Worm (Caenorhabditis elegans) whole organism, L2 larva: ENCODE measurements around the gene F42C5.6.
A peak's percentile ranks its signal among the peaks of the same experiment; 100 is the strongest.

Experiments used
- C34F6.9 ChIP-seq: fragments of 150-350 bp; optimal IDR thresholded peaks from 2 replicates; lab custom pipeline; 2014; ENCODE audit warnings: missing biosample characterization, missing genetic modification characterization
- F13H6.1 ChIP-seq: sonication (generic microtip); optimal IDR thresholded peaks from 2 replicates; lab custom pipeline; 2016; ENCODE audit warnings: missing genetic modification characterization, missing compliant biosample characterization
- R02D3.7 ChIP-seq: fragments of 150-350 bp; optimal IDR thresholded peaks from 2 replicates; lab custom pipeline; 2014; ENCODE audit warnings: missing biosample characterization, missing genetic modification characterization
- ZK546.5 ChIP-seq: sonication (generic microtip); optimal IDR thresholded peaks from 2 replicates; lab custom pipeline; 2017; ENCODE audit warnings: missing biosample characterization, missing genetic modification characterization
- alr-1 ChIP-seq: fragments of 150-350 bp; optimal IDR thresholded peaks from 2 replicates; lab custom pipeline; 2014; ENCODE audit warnings: missing biosample characterization, missing genetic modification characterization
- crh-2 ChIP-seq: sonication (generic microtip); optimal IDR thresholded peaks from 2 replicates; lab custom pipeline; 2017; ENCODE audit warnings: missing biosample characterization, missing genetic modification characterization
- dmd-4 ChIP-seq: sonication (generic microtip); optimal IDR thresholded peaks from 2 replicates; lab custom pipeline; 2017; ENCODE audit warnings: missing biosample characterization, missing genetic modification characterization
- egl-27 ChIP-seq: sonication (generic microtip); optimal IDR thresholded peaks from 3 replicates; lab custom pipeline; 2017; ENCODE audit warnings: missing biosample characterization, missing genetic modification reagents, missing genetic modification characterization
- elt-1 ChIP-seq: fragments of 150-350 bp; optimal IDR thresholded peaks from 2 replicates; lab custom pipeline; 2014; ENCODE audit warnings: missing biosample characterization, missing genetic modification characterization
- fos-1 ChIP-seq: fragments of 150-350 bp; optimal IDR thresholded peaks from 2 replicates; lab custom pipeline; 2014; ENCODE audit warnings: missing biosample characterization, missing genetic modification characterization
- gmeb-1 ChIP-seq: fragments of 150-350 bp; optimal IDR thresholded peaks from 2 replicates; lab custom pipeline; 2014; ENCODE audit warnings: missing biosample characterization, missing genetic modification characterization
- lin-11 ChIP-seq: fragments of 150-350 bp; sonication (generic microtip); optimal IDR thresholded peaks from 2 replicates; lab custom pipeline; 2014; ENCODE audit warnings: missing biosample characterization, missing genetic modification characterization, inconsistent platforms, mixed read lengths
- lin-13 ChIP-seq: fragments of 150-350 bp; optimal IDR thresholded peaks from 2 replicates; lab custom pipeline; 2014; ENCODE audit warnings: missing biosample characterization, missing genetic modification reagents, missing genetic modification characterization
- lsy-2 ChIP-seq, 2 experiments: fragments of 150-350 bp in 1 of 2; sonication (generic microtip) in 1 of 2; optimal IDR thresholded peaks; 2 replicates each; lab custom pipeline; 2014 to 2017; ENCODE audit warnings: missing biosample characterization in 2 of 2, missing genetic modification characterization in 2 of 2
- mbf-1 ChIP-seq: sonication (generic microtip); optimal IDR thresholded peaks from 2 replicates; lab custom pipeline; 2017; ENCODE audit warnings: missing biosample characterization, missing genetic modification characterization
- mdl-1 ChIP-seq, 2 experiments: fragments of 150-350 bp in 1 of 2; sonication (generic microtip) in 1 of 2; optimal IDR thresholded peaks; 2 replicates each; lab custom pipeline; 2017; ENCODE audit warnings: missing biosample characterization in 2 of 2, missing genetic modification characterization in 2 of 2
- nhr-10 ChIP-seq: sonication (generic microtip); optimal IDR thresholded peaks from 2 replicates; lab custom pipeline; 2017; ENCODE audit warnings: missing biosample characterization, missing genetic modification characterization
- nhr-11 ChIP-seq: fragments of 150-350 bp; optimal IDR thresholded peaks from 2 replicates; lab custom pipeline; 2014; ENCODE audit warnings: missing biosample characterization, missing genetic modification characterization
- nhr-12 ChIP-seq: fragments of 150-350 bp; optimal IDR thresholded peaks from 2 replicates; lab custom pipeline; 2014; ENCODE audit warnings: missing biosample characterization, missing genetic modification characterization
- nhr-129 ChIP-seq: fragments of 150-350 bp; optimal IDR thresholded peaks from 2 replicates; lab custom pipeline; 2014; ENCODE audit warnings: missing biosample characterization, missing genetic modification characterization
- nhr-21 ChIP-seq: fragments of 150-350 bp; optimal IDR thresholded peaks from 2 replicates; lab custom pipeline; 2014; ENCODE audit warnings: missing biosample characterization, missing genetic modification characterization
- nhr-23 ChIP-seq: fragments of 150-350 bp; optimal IDR thresholded peaks from 2 replicates; lab custom pipeline; 2014; ENCODE audit warnings: missing biosample characterization, missing genetic modification reagents, missing genetic modification characterization
- nhr-25 ChIP-seq: fragments of 150-350 bp; sonication (generic microtip); optimal IDR thresholded peaks from 3 replicates; lab custom pipeline; 2014; ENCODE audit warnings: missing biosample characterization, missing genetic modification characterization
- sem-4 ChIP-seq: fragments of 150-350 bp; optimal IDR thresholded peaks from 2 replicates; lab custom pipeline; 2014; ENCODE audit warnings: missing biosample characterization, missing genetic modification reagents, missing genetic modification characterization
- skn-1 ChIP-seq: sonication (generic microtip); optimal IDR thresholded peaks from 2 replicates; lab custom pipeline; 2017; ENCODE audit warnings: missing biosample characterization, missing genetic modification characterization
- sma-3 ChIP-seq: sonication (generic microtip); optimal IDR thresholded peaks from 2 replicates; lab custom pipeline; 2016; ENCODE audit warnings: missing genetic modification reagents, missing genetic modification characterization, missing compliant biosample characterization
- sma-9 ChIP-seq, 2 experiments: fragments of 150-350 bp in 1 of 2; sonication (generic microtip) in 1 of 2; optimal IDR thresholded peaks; 2 replicates each; lab custom pipeline; 2014 to 2016; ENCODE audit warnings: missing genetic modification characterization in 2 of 2, mild to moderate bottlenecking in 1 of 2, missing biosample characterization in 1 of 2, missing compliant biosample characterization in 1 of 2, missing genetic modification reagents in 1 of 2, moderate library complexity in 1 of 2
- snpc-4 ChIP-seq: fragments of 150-350 bp; optimal IDR thresholded peaks from 2 replicates; lab custom pipeline; 2014; ENCODE audit warnings: missing biosample characterization, missing genetic modification characterization
- unc-39 ChIP-seq: fragments of 150-350 bp; optimal IDR thresholded peaks from 2 replicates; lab custom pipeline; 2014; ENCODE audit warnings: missing biosample characterization, missing genetic modification characterization
- unc-55 ChIP-seq: fragments of 150-350 bp; sonication (generic microtip); optimal IDR thresholded peaks from 3 replicates; lab custom pipeline; 2014; ENCODE audit warnings: missing biosample characterization, missing genetic modification reagents, missing genetic modification characterization
- unc-62 ChIP-seq: fragments of 150-350 bp; optimal IDR thresholded peaks from 2 replicates; lab custom pipeline; 2014; ENCODE audit warnings: missing biosample characterization, missing genetic modification reagents, missing genetic modification characterization
- zag-1 ChIP-seq: fragments of 150-350 bp; optimal IDR thresholded peaks from 2 replicates; lab custom pipeline; 2014; ENCODE audit warnings: missing biosample characterization, missing genetic modification characterization
- ztf-1 ChIP-seq: fragments of 200-800 bp; sonication (Bioruptor generic); conservative IDR thresholded peaks from 2 replicates; pipeline ENCODE4 v1.3.6; 2022; ENCODE audit warnings: missing genetic modification characterization, missing compliant biosample characterization
- ztf-11 ChIP-seq: sonication (generic microtip); optimal IDR thresholded peaks from 2 replicates; lab custom pipeline; 2017; ENCODE audit warnings: missing biosample characterization, missing genetic modification characterization
- ztf-4 ChIP-seq: fragments of 150-350 bp; optimal IDR thresholded peaks from 2 replicates; lab custom pipeline; 2014; ENCODE audit warnings: missing biosample characterization, missing genetic modification characterization

The F42C5.6 gene

ce11 chrIV:7291957-7292356, 16.9 kb downstream of the F42C5.6 start, which contains the start of gene F42C5.4:
TSS of gene F42C5.4 (minus strand) at chrIV:7292127.
- TF ChIP-seq sem-4 (tag; lab: Kevin White, UChicago) = no peak
- TF ChIP-seq ztf-4 (tag; lab: Kevin White, UChicago) = no peak
- no peak for TF ChIP-seq sma-9 (GFP tag; optimal IDR thresholded peaks at IDR 0.05; lab: Kevin White, UChicago)
- TF ChIP-seq sma-9 (tag; optimal IDR thresholded peaks at IDR 0.05; lab: Kevin White, UChicago) = no peak
- no peak for TF ChIP-seq snpc-4 (tag; lab: Kevin White, UChicago)

ce11 chrIV:7291066-7291465, 17.8 kb downstream of the F42C5.6 start:
- no peak for TF ChIP-seq alr-1
- peak; percentile 0 for TF ChIP-seq C34F6.9 (tag; lab: Kevin White, UChicago)
- TF ChIP-seq crh-2 (tag; lab: Kevin White, UChicago) = peak; percentile 10
- no peak for TF ChIP-seq egl-27 (tag; lab: Kevin White, UChicago)
- TF ChIP-seq gmeb-1 (tag; lab: Kevin White, UChicago) = peak; percentile 8
- TF ChIP-seq snpc-4 (tag; lab: Kevin White, UChicago) = no peak
- TF ChIP-seq sma-3 (GFP tag; lab: Kevin White, UChicago) = no peak
- no peak for TF ChIP-seq mbf-1
- TF ChIP-seq skn-1 (tag; lab: Kevin White, UChicago) = no peak
- TF ChIP-seq nhr-129 = peak; percentile 14
- peak; percentile 19 for TF ChIP-seq unc-55
- TF ChIP-seq lin-13 = no peak
- TF ChIP-seq dmd-4 = no peak
- TF ChIP-seq fos-1 (tag; lab: Kevin White, UChicago) = peak; percentile 19
- TF ChIP-seq, all 48 proteins: peak for 6

ce11 chrIV:7287474-7287873, 21.4 kb downstream of the F42C5.6 start, which contains the start of gene F42C5.3:
TSS of gene F42C5.3 (minus strand) at chrIV:7287574.
- TF ChIP-seq ztf-4 (tag; lab: Kevin White, UChicago) (no peak), mdl-1 (tag; optimal IDR thresholded peaks at IDR 0.05; lab: Kevin White, UChicago) (no peak), C34F6.9 (tag; lab: Kevin White, UChicago) (no peak), F13H6.1 (tag; lab: Kevin White, UChicago) (no peak), egl-27 (tag; lab: Kevin White, UChicago) (no peak), ztf-11 (tag; lab: Kevin White, UChicago) (no peak), nhr-12 (tag; lab: Kevin White, UChicago) (no peak), unc-62 (GFP tag; lab: Kevin White, UChicago) (no peak), unc-55 (no peak), sma-9 (GFP tag; optimal IDR thresholded peaks at IDR 0.05; lab: Kevin White, UChicago) (no peak), sma-9 (tag; optimal IDR thresholded peaks at IDR 0.05; lab: Kevin White, UChicago) (no peak), sem-4 (tag; lab: Kevin White, UChicago) (no peak), nhr-11 (tag; lab: Kevin White, UChicago) (no peak), nhr-129 (no peak), ZK546.5 (no peak), lin-13 (no peak), crh-2 (tag; lab: Kevin White, UChicago) (no peak), zag-1 (tag; lab: Kevin White, UChicago) (no peak)

ce11 chrIV:7285839-7286238, 23.0 kb downstream of the F42C5.6 start, which contains the start of gene C06E4.8:
TSS of gene C06E4.8 (minus strand) at chrIV:7285875.
- TF ChIP-seq ztf-1 = no peak
- TF ChIP-seq elt-1 = no peak
- peak; percentile 66 for TF ChIP-seq fos-1 (tag; lab: Kevin White, UChicago)
- no peak for TF ChIP-seq nhr-21 (tag; lab: Kevin White, UChicago)
- no peak for TF ChIP-seq unc-39

ce11 chrIV:7282957-7283356, 25.9 kb downstream of the F42C5.6 start, which contains the start of gene C06E4.1:
TSS of gene C06E4.1 (plus strand) at chrIV:7283257.
- TF ChIP-seq dmd-4 (no peak), nhr-10 (tag; lab: Kevin White, UChicago) (no peak), nhr-11 (tag; lab: Kevin White, UChicago) (no peak), nhr-25 (tag; lab: Kevin White, UChicago) (no peak), nhr-23 (tag; lab: Kevin White, UChicago) (no peak), R02D3.7 (tag; lab: Kevin White, UChicago) (no peak), gmeb-1 (tag; lab: Kevin White, UChicago) (no peak), nhr-21 (tag; lab: Kevin White, UChicago) (no peak), lsy-2 (tag; optimal IDR thresholded peaks at IDR 0.05; lab: Kevin White, UChicago) (no peak), sma-3 (GFP tag; lab: Kevin White, UChicago) (no peak), unc-55 (no peak), mdl-1 (tag; optimal IDR thresholded peaks at IDR 0.05; lab: Kevin White, UChicago) (no peak), skn-1 (tag; lab: Kevin White, UChicago) (no peak), elt-1 (no peak), ztf-11 (tag; lab: Kevin White, UChicago) (no peak), crh-2 (tag; lab: Kevin White, UChicago) (no peak), lin-11 (tag; lab: Kevin White, UChicago) (no peak), unc-62 (GFP tag; lab: Kevin White, UChicago) (no peak)
- TF ChIP-seq, all 48 proteins: peak for 0
